Fruit fly (Drosophila melanogaster): ENCODE measurements around the gene CG7453.

Gene CG7453

dm6 chrX:19179696-19180255 is at the start of gene CG7453, which contains the start of gene CG7556 (continued):
- TF ChIP-seq Pdp1 (GFP tag; optimal IDR thresholded peaks at IDR 0.05) (peak; percentile 77), corto (GFP tag; optimal IDR thresholded peaks at IDR 0.05) (no peak), CG30403 (GFP tag; optimal IDR thresholded peaks at IDR 0.05) (peak; percentile 92), D (optimal IDR thresholded peaks at IDR 0.05) (no peak), D (GFP tag; optimal IDR thresholded peaks at IDR 0.05) (peak; percentile 56), CG8944 (GFP tag; optimal IDR thresholded peaks at IDR 0.05) (peak; percentile 74), sens (GFP tag) (peak; percentile 96), Xbp1 (GFP tag; optimal IDR thresholded peaks at IDR 0.05) (peak; percentile 84), gce (GFP tag; IDR thresholded peaks at IDR 0.05) (no peak), hkb (optimal IDR thresholded peaks at IDR 0.05) (no peak), hkb (GFP tag; IDR thresholded peaks at IDR 0.05) (peak; percentile 58; the same call in 1 of the 2 replicates), E2f2 (GFP tag; IDR thresholded peaks at IDR 0.05) (peak; percentile 45; the same call in 1 of the 2 replicates), bab2 (GFP tag; optimal IDR thresholded peaks at IDR 0.05) (peak; percentile 83), CG16815 (GFP tag; optimal IDR thresholded peaks at IDR 0.05) (peak; percentile 65), Jarid2 (GFP tag; optimal IDR thresholded peaks at IDR 0.05) (peak; percentile 45), CG4854 (GFP tag; optimal IDR thresholded peaks at IDR 0.05) (no peak), knrl (GFP tag; IDR thresholded peaks at IDR 0.05; ENCODE audit: partially characterized antibody) (no peak), caup (GFP tag; optimal IDR thresholded peaks at IDR 0.05; ENCODE audit: severe bottlenecking) (peak; percentile 42), CG15073 (GFP tag; optimal IDR thresholded peaks at IDR 0.05) (no peak), CG10959 (GFP tag; IDR thresholded peaks at IDR 0.05) (no peak), Trl (optimal IDR thresholded peaks at IDR 0.05) (no peak), Trl (GFP tag; optimal IDR thresholded peaks at IDR 0.05) (peak; percentile 62), D19A (tag; optimal IDR thresholded peaks at IDR 0.05) (peak; percentile 63), YL-1 (GFP tag; optimal IDR thresholded peaks at IDR 0.05) (peak; percentile 80), bigmax (GFP tag; optimal IDR thresholded peaks at IDR 0.05) (no peak), CG3407 (GFP tag; optimal IDR thresholded peaks at IDR 0.05) (peak; percentile 35), pzg (GFP tag; optimal IDR thresholded peaks at IDR 0.05) (peak; percentile 41), maf-S (GFP tag; optimal IDR thresholded peaks at IDR 0.05) (peak; percentile 71), Lhr (GFP tag; optimal IDR thresholded peaks at IDR 0.05) (peak; percentile 35), Atf6 (GFP tag; IDR thresholded peaks at IDR 0.05) (peak; percentile 66), CHES-1-like (GFP tag; optimal IDR thresholded peaks at IDR 0.05) (peak; percentile 82), MTF-1 (GFP tag; optimal IDR thresholded peaks at IDR 0.05; ENCODE audit: borderline replicate concordance) (no peak), CG13296 (GFP tag; optimal IDR thresholded peaks at IDR 0.05) (peak; percentile 53), CG1233 (GFP tag; optimal IDR thresholded peaks at IDR 0.05) (peak; percentile 65), cato (GFP tag; optimal IDR thresholded peaks at IDR 0.05; ENCODE audit: borderline replicate concordance) (peak; percentile 45), cg (GFP tag; optimal IDR thresholded peaks at IDR 0.05) (peak; percentile 76), CG11247 (GFP tag; IDR thresholded peaks at IDR 0.05) (peak; percentile 49; the same call in 1 of the 2 replicates), CG6689 (GFP tag; IDR thresholded peaks at IDR 0.05) (peak; percentile 76), CG2202 (tag; optimal IDR thresholded peaks at IDR 0.05) (peak; percentile 11), CG17359 (tag; optimal IDR thresholded peaks at IDR 0.05) (peak; percentile 57), CG10209 (GFP tag; optimal IDR thresholded peaks at IDR 0.05) (peak; percentile 65), chm (GFP tag; IDR thresholded peaks at IDR 0.05) (no peak), ttk (GFP tag; IDR thresholded peaks at IDR 0.05) (no peak), pb (GFP tag; optimal IDR thresholded peaks at IDR 0.05) (peak; percentile 45), CG14050 (GFP tag; IDR thresholded peaks at IDR 0.05) (no peak; the same call in 2 of the 3 replicates), lab (GFP tag; optimal IDR thresholded peaks at IDR 0.05) (peak; percentile 74), CG18476 (GFP tag; optimal IDR thresholded peaks at IDR 0.05) (peak; percentile 79), CG7556 (GFP tag; optimal IDR thresholded peaks at IDR 0.05) (peak; percentile 92), CG31365 (tag; optimal IDR thresholded peaks at IDR 0.05) (no peak), CG10147 (GFP tag; optimal IDR thresholded peaks at IDR 0.05) (peak; percentile 68)
